Worm (Caenorhabditis elegans) whole organism, L2 larva: ENCODE measurements around the gene msp-33.
A peak's percentile ranks its signal among the peaks of the same experiment; 100 is the strongest.

Source experiments
- C34F6.9 ChIP-seq: fragments of 150-350 bp; optimal IDR thresholded peaks from 2 replicates; lab custom pipeline; 2014; ENCODE audit warnings: missing biosample characterization, missing genetic modification characterization
- R02D3.7 ChIP-seq: fragments of 150-350 bp; optimal IDR thresholded peaks from 2 replicates; lab custom pipeline; 2014; ENCODE audit warnings: missing biosample characterization, missing genetic modification characterization
- Y55F3AM.14 ChIP-seq: fragments of 200-800 bp; sonication (Bioruptor generic); optimal IDR thresholded peaks from 2 replicates; lab custom pipeline; 2018; ENCODE audit warnings: mild to moderate bottlenecking, missing genetic modification characterization, missing compliant biosample characterization
- ZK546.5 ChIP-seq: sonication (generic microtip); optimal IDR thresholded peaks from 2 replicates; lab custom pipeline; 2017; ENCODE audit warnings: missing biosample characterization, missing genetic modification characterization
- alr-1 ChIP-seq: fragments of 150-350 bp; optimal IDR thresholded peaks from 2 replicates; lab custom pipeline; 2014; ENCODE audit warnings: missing biosample characterization, missing genetic modification characterization
- ama-1 ChIP-seq: fragments of 150-350 bp; optimal IDR thresholded peaks from 2 replicates; lab custom pipeline; 2018; ENCODE audit warnings: inconsistent platforms
- blmp-1 ChIP-seq: sonication (generic microtip); optimal IDR thresholded peaks from 2 replicates; lab custom pipeline; 2017; ENCODE audit warnings: missing genetic modification characterization, mild to moderate bottlenecking, missing compliant biosample characterization, antibody characterized with exemption, moderate library complexity; ENCODE audit not compliant: insufficient read depth
- ceh-16 ChIP-seq: fragments of 150-350 bp; optimal IDR thresholded peaks from 2 replicates; lab custom pipeline; 2014; ENCODE audit warnings: missing biosample characterization, missing genetic modification characterization
- ceh-82 ChIP-seq: fragments of 150-350 bp; optimal IDR thresholded peaks from 2 replicates; lab custom pipeline; 2014; ENCODE audit warnings: missing biosample characterization, missing genetic modification characterization
- crh-2 ChIP-seq: sonication (generic microtip); optimal IDR thresholded peaks from 2 replicates; lab custom pipeline; 2017; ENCODE audit warnings: missing biosample characterization, missing genetic modification characterization
- dmd-4 ChIP-seq: sonication (generic microtip); optimal IDR thresholded peaks from 2 replicates; lab custom pipeline; 2017; ENCODE audit warnings: missing biosample characterization, missing genetic modification characterization
- elt-1 ChIP-seq: fragments of 150-350 bp; optimal IDR thresholded peaks from 2 replicates; lab custom pipeline; 2014; ENCODE audit warnings: missing biosample characterization, missing genetic modification characterization
- elt-3 ChIP-seq: sonication (generic microtip); optimal IDR thresholded peaks from 2 replicates; lab custom pipeline; 2017; ENCODE audit warnings: missing biosample characterization, missing genetic modification characterization
- fos-1 ChIP-seq: fragments of 150-350 bp; optimal IDR thresholded peaks from 2 replicates; lab custom pipeline; 2014; ENCODE audit warnings: missing biosample characterization, missing genetic modification characterization
- lin-39 ChIP-seq: fragments of 150-350 bp; optimal IDR thresholded peaks from 2 replicates; lab custom pipeline; 2014; ENCODE audit warnings: missing biosample characterization, missing genetic modification reagents, missing genetic modification characterization
- lsy-2 ChIP-seq, 2 experiments: fragments of 150-350 bp in 1 of 2; sonication (generic microtip) in 1 of 2; optimal IDR thresholded peaks; 2 replicates each; lab custom pipeline; 2014 to 2017; ENCODE audit warnings: missing biosample characterization in 2 of 2, missing genetic modification characterization in 2 of 2
- mab-5 ChIP-seq: fragments of 150-350 bp; optimal IDR thresholded peaks from 2 replicates; lab custom pipeline; 2014; ENCODE audit warnings: missing biosample characterization, missing genetic modification characterization
- mbf-1 ChIP-seq: sonication (generic microtip); optimal IDR thresholded peaks from 2 replicates; lab custom pipeline; 2017; ENCODE audit warnings: missing biosample characterization, missing genetic modification characterization
- nhr-10 ChIP-seq: sonication (generic microtip); optimal IDR thresholded peaks from 2 replicates; lab custom pipeline; 2017; ENCODE audit warnings: missing biosample characterization, missing genetic modification characterization
- nhr-129 ChIP-seq: fragments of 150-350 bp; optimal IDR thresholded peaks from 2 replicates; lab custom pipeline; 2014; ENCODE audit warnings: missing biosample characterization, missing genetic modification characterization
- nhr-21 ChIP-seq: fragments of 150-350 bp; optimal IDR thresholded peaks from 2 replicates; lab custom pipeline; 2014; ENCODE audit warnings: missing biosample characterization, missing genetic modification characterization
- nhr-23 ChIP-seq: fragments of 150-350 bp; optimal IDR thresholded peaks from 2 replicates; lab custom pipeline; 2014; ENCODE audit warnings: missing biosample characterization, missing genetic modification reagents, missing genetic modification characterization
- nhr-237 ChIP-seq: fragments of 150-350 bp; optimal IDR thresholded peaks from 2 replicates; lab custom pipeline; 2014; ENCODE audit warnings: missing biosample characterization, missing genetic modification characterization
- nhr-6 ChIP-seq: fragments of 150-350 bp; optimal IDR thresholded peaks from 2 replicates; lab custom pipeline; 2014; ENCODE audit warnings: missing biosample characterization, missing genetic modification characterization
- nhr-77 ChIP-seq: fragments of 150-350 bp; optimal IDR thresholded peaks from 2 replicates; lab custom pipeline; 2014; ENCODE audit warnings: missing biosample characterization, missing genetic modification characterization
- peb-1 ChIP-seq: fragments of 150-350 bp; optimal IDR thresholded peaks from 2 replicates; lab custom pipeline; 2014; ENCODE audit warnings: missing biosample characterization, missing genetic modification characterization
- sem-4 ChIP-seq: fragments of 150-350 bp; optimal IDR thresholded peaks from 2 replicates; lab custom pipeline; 2014; ENCODE audit warnings: missing biosample characterization, missing genetic modification reagents, missing genetic modification characterization
- skn-1 ChIP-seq: sonication (generic microtip); optimal IDR thresholded peaks from 2 replicates; lab custom pipeline; 2017; ENCODE audit warnings: missing biosample characterization, missing genetic modification characterization
- sma-9 ChIP-seq, 2 experiments: fragments of 150-350 bp in 1 of 2; sonication (generic microtip) in 1 of 2; optimal IDR thresholded peaks; 2 replicates each; lab custom pipeline; 2014 to 2016; ENCODE audit warnings: missing genetic modification characterization in 2 of 2, mild to moderate bottlenecking in 1 of 2, missing biosample characterization in 1 of 2, missing compliant biosample characterization in 1 of 2, missing genetic modification reagents in 1 of 2, moderate library complexity in 1 of 2
- unc-39 ChIP-seq: fragments of 150-350 bp; optimal IDR thresholded peaks from 2 replicates; lab custom pipeline; 2014; ENCODE audit warnings: missing biosample characterization, missing genetic modification characterization
- unc-55 ChIP-seq: fragments of 150-350 bp; sonication (generic microtip); optimal IDR thresholded peaks from 3 replicates; lab custom pipeline; 2014; ENCODE audit warnings: missing biosample characterization, missing genetic modification reagents, missing genetic modification characterization
- unc-62 ChIP-seq: fragments of 150-350 bp; optimal IDR thresholded peaks from 2 replicates; lab custom pipeline; 2014; ENCODE audit warnings: missing biosample characterization, missing genetic modification reagents, missing genetic modification characterization
- ztf-4 ChIP-seq: fragments of 150-350 bp; optimal IDR thresholded peaks from 2 replicates; lab custom pipeline; 2014; ENCODE audit warnings: missing biosample characterization, missing genetic modification characterization

Gene msp-33

ce11 chrII:4892594-4892993, at the start of gene msp-33:
msp-33 (minus strand) TSS chrII:4892694.
- TF ChIP-seq peb-1 (tag; lab: Kevin White, UChicago) (no peak), dmd-4 (tag; lab: Kevin White, UChicago) (no peak), unc-39 (tag; lab: Kevin White, UChicago) (no peak), blmp-1 (tag; lab: Kevin White, UChicago) (no peak), nhr-77 (no peak), C34F6.9 (tag; lab: Kevin White, UChicago) (no peak), ceh-82 (tag; lab: Kevin White, UChicago) (no peak), R02D3.7 (no peak), sem-4 (tag; lab: Kevin White, UChicago) (no peak), nhr-21 (tag; lab: Kevin White, UChicago) (no peak)

- TF ChIP-seq Y55F3AM.14 (GFP tag; lab: Kevin White, UChicago), result no peak
- no peak for TF ChIP-seq ZK546.5 (tag; lab: Kevin White, UChicago)
- peak; percentile 59 for TF ChIP-seq C34F6.9 (tag; lab: Kevin White, UChicago)
- TF ChIP-seq elt-1 (tag; lab: Kevin White, UChicago), result peak; percentile 94
- peak; percentile 32 for TF ChIP-seq sma-9 (GFP tag; optimal IDR thresholded peaks at IDR 0.05; lab: Kevin White, UChicago)
- no peak for TF ChIP-seq sma-9 (tag; optimal IDR thresholded peaks at IDR 0.05; lab: Kevin White, UChicago)
- peak; percentile 18 for TF ChIP-seq sem-4 (tag; lab: Kevin White, UChicago)
- TF ChIP-seq lsy-2 (tag; optimal IDR thresholded peaks at IDR 0.05; lab: Kevin White, UChicago), result peak in 1 of 2 experiments; percentile 43
- TF ChIP-seq nhr-23 (tag; lab: Kevin White, UChicago), result peak; percentile 3
- TF ChIP-seq mbf-1, result no peak
- TF ChIP-seq fos-1 (tag; lab: Kevin White, UChicago), result peak; percentile 7
- peak; percentile 2 for TF ChIP-seq crh-2
- TF ChIP-seq unc-55 (GFP tag; lab: Kevin White, UChicago), result peak; percentile 7
- TF ChIP-seq nhr-10, result no peak
- TF ChIP-seq ceh-16 (tag; lab: Kevin White, UChicago), result peak; percentile 36
- TF ChIP-seq nhr-129 (tag; lab: Kevin White, UChicago), result peak; percentile 64
These were observed 49.2 kb upstream of the msp-33 start, which contains the start of gene ZK546.19 for ce11 chrII:4941541-4942206. ZK546.19 (plus strand) TSS chrII:4941726.

ce11 chrII:4941050-4941449, 48.6 kb upstream of the msp-33 start, which contains the start of gene cblc-1:
cblc-1 (minus strand) TSS chrII:4941150.
- TF ChIP-seq skn-1 (tag; lab: Kevin White, UChicago) (no peak), lsy-2 (tag; optimal IDR thresholded peaks at IDR 0.05; lab: Kevin White, UChicago) (no peak), ztf-4 (tag; lab: Kevin White, UChicago) (no peak), elt-3 (no peak), unc-39 (tag; lab: Kevin White, UChicago) (no peak), nhr-23 (tag; lab: Kevin White, UChicago) (no peak), lin-39 (tag; lab: Kevin White, UChicago) (no peak), R02D3.7 (no peak), mab-5 (tag; lab: Kevin White, UChicago) (no peak), ceh-16 (tag; lab: Kevin White, UChicago) (no peak), dmd-4 (tag; lab: Kevin White, UChicago) (no peak), peb-1 (tag; lab: Kevin White, UChicago) (no peak), nhr-6 (tag; lab: Kevin White, UChicago) (no peak), nhr-21 (tag; lab: Kevin White, UChicago) (no peak), ceh-82 (tag; lab: Kevin White, UChicago) (no peak), nhr-77 (no peak), unc-62 (GFP tag; lab: Kevin White, UChicago) (no peak), ZK546.5 (tag; lab: Kevin White, UChicago) (no peak), nhr-237 (no peak), sma-9 (GFP tag; optimal IDR thresholded peaks at IDR 0.05; lab: Kevin White, UChicago) (no peak), sma-9 (tag; optimal IDR thresholded peaks at IDR 0.05; lab: Kevin White, UChicago) (no peak)
- TF ChIP-seq, all 48 proteins: peak for 0

ce11 chrII:4937743-4938142, 45.2 kb upstream of the msp-33 start, which contains the start of gene ZK546.4:
ZK546.4 (plus strand) TSS chrII:4938043.
- TF ChIP-seq sem-4 (tag; lab: Kevin White, UChicago), result no peak
- TF ChIP-seq peb-1 (tag; lab: Kevin White, UChicago), result no peak
- TF ChIP-seq sma-9 (GFP tag; optimal IDR thresholded peaks at IDR 0.05; lab: Kevin White, UChicago), result no peak
- no peak for TF ChIP-seq sma-9 (tag; optimal IDR thresholded peaks at IDR 0.05; lab: Kevin White, UChicago)
- no peak for TF ChIP-seq ceh-82 (tag; lab: Kevin White, UChicago)
- no peak for TF ChIP-seq R02D3.7
- no peak for TF ChIP-seq alr-1
- TF ChIP-seq skn-1 (tag; lab: Kevin White, UChicago), result no peak
- TF ChIP-seq unc-55 (GFP tag; lab: Kevin White, UChicago), result no peak
- no peak for TF ChIP-seq nhr-129 (tag; lab: Kevin White, UChicago)
- TF ChIP-seq nhr-23 (tag; lab: Kevin White, UChicago), result no peak
- TF ChIP-seq nhr-237, result no peak
- TF ChIP-seq Y55F3AM.14 (GFP tag; lab: Kevin White, UChicago), result no peak
- TF ChIP-seq dmd-4 (tag; lab: Kevin White, UChicago), result no peak
- no peak for TF ChIP-seq ceh-16 (tag; lab: Kevin White, UChicago)
- TF ChIP-seq ama-1 (lab: Kevin White, UChicago), result no peak
- TF ChIP-seq, all 48 proteins: peak for 0
